Fruit fly (Drosophila melanogaster) whole organism, pupa: ENCODE results near the gene Lcp65Ag2.
A peak's percentile ranks its signal among the peaks of the same experiment; 100 is the strongest.

ENCODE experiments used
- CG10348 ChIP-seq: fragments of 200-800 bp; sonication (Bioruptor generic); IDR thresholded peaks from 2 replicates; pipeline ENCODE4 v1.3.6; 2022; ENCODE audit warnings: missing biosample characterization, missing genetic modification characterization
- CG12605 ChIP-seq: fragments of 200-800 bp; sonication (Bioruptor generic); IDR thresholded peaks from 2 replicates; pipeline ENCODE4 v1.3.6; 2022; ENCODE audit warnings: missing biosample characterization, missing genetic modification characterization
- CG13204 ChIP-seq: fragments of 200-800 bp; sonication (Bioruptor generic); optimal IDR thresholded peaks from 2 replicates; lab custom pipeline; 2018; ENCODE audit warnings: missing biosample characterization, mild to moderate bottlenecking, missing genetic modification characterization, moderate library complexity
- CG14655 ChIP-seq: fragments of 200-800 bp; sonication (Bioruptor generic); optimal IDR thresholded peaks from 3 replicates; lab custom pipeline; 2017; ENCODE audit warnings: mild to moderate bottlenecking, missing biosample characterization, missing genetic modification reagents, missing genetic modification characterization
- CG15710 ChIP-seq: fragments of 200-800 bp; sonication (Bioruptor generic); optimal IDR thresholded peaks from 2 replicates; lab custom pipeline; 2018; ENCODE audit warnings: missing biosample characterization, mild to moderate bottlenecking, missing genetic modification characterization, moderate library complexity
- CG17806 ChIP-seq: fragments of 200-800 bp; sonication (Bioruptor generic); optimal IDR thresholded peaks from 2 replicates; lab custom pipeline; 2018; ENCODE audit warnings: missing biosample characterization, mild to moderate bottlenecking, missing genetic modification characterization, moderate library complexity
- CG32121 ChIP-seq: fragments of 200-800 bp; sonication (Bioruptor generic); IDR thresholded peaks from 2 replicates; pipeline ENCODE4 v1.3.6; 2022; ENCODE audit warnings: missing biosample characterization, missing genetic modification characterization
- CG34367 ChIP-seq: fragments of 200-800 bp; sonication (Bioruptor generic); optimal IDR thresholded peaks from 2 replicates; lab custom pipeline; 2018; ENCODE audit warnings: missing biosample characterization, mild to moderate bottlenecking, missing genetic modification characterization
- CG4496 ChIP-seq: fragments of 200-800 bp; sonication (Bioruptor generic); IDR thresholded peaks from 3 replicates; pipeline ENCODE4 v1.3.6; 2022; ENCODE audit warnings: missing biosample characterization, missing genetic modification characterization
- CG8159 ChIP-seq: fragments of 200-800 bp; sonication (Bioruptor generic); optimal IDR thresholded peaks from 3 replicates; lab custom pipeline; 2018; ENCODE audit warnings: missing biosample characterization, mild to moderate bottlenecking, missing genetic modification characterization, moderate library complexity
- CG8301 ChIP-seq: fragments of 200-800 bp; sonication (Bioruptor generic); optimal IDR thresholded peaks from 2 replicates; lab custom pipeline; 2018; ENCODE audit warnings: missing biosample characterization, mild to moderate bottlenecking, missing genetic modification characterization
- CG9948 ChIP-seq: fragments of 200-800 bp; sonication (Bioruptor generic); optimal IDR thresholded peaks from 2 replicates; lab custom pipeline; 2018; ENCODE audit warnings: missing biosample characterization, mild to moderate bottlenecking, missing genetic modification characterization, moderate library complexity
- D1 ChIP-seq: fragments of 200-800 bp; sonication (Bioruptor generic); optimal IDR thresholded peaks from 2 replicates; lab custom pipeline; 2018; ENCODE audit warnings: missing biosample characterization, mild to moderate bottlenecking, missing genetic modification characterization, moderate library complexity
- EcR ChIP-seq: fragments of 200-800 bp; sonication (Bioruptor generic); optimal IDR thresholded peaks from 3 replicates; lab custom pipeline; 2019; ENCODE audit warnings: missing biosample characterization, missing genetic modification characterization, mild to moderate bottlenecking, moderate library complexity, missing genetic modification reagents
- Ets98B ChIP-seq: fragments of 200-800 bp; sonication (Bioruptor generic); IDR thresholded peaks from 2 replicates; pipeline ENCODE4 v1.3.6; 2022; ENCODE audit warnings: missing biosample characterization, missing genetic modification characterization
- Pif1A ChIP-seq: fragments of 200-800 bp; sonication (Bioruptor generic); optimal IDR thresholded peaks from 3 replicates; lab custom pipeline; 2016; ENCODE audit warnings: missing biosample characterization, missing genetic modification characterization
- Pif1B ChIP-seq: fragments of 200-800 bp; sonication (Bioruptor generic); optimal IDR thresholded peaks from 3 replicates; lab custom pipeline; 2016; ENCODE audit warnings: missing biosample characterization, missing genetic modification characterization
- Snoo ChIP-seq: fragments of 200-800 bp; sonication (Bioruptor generic); optimal IDR thresholded peaks from 3 replicates; lab custom pipeline; 2017; ENCODE audit warnings: missing biosample characterization, mild to moderate bottlenecking, missing genetic modification characterization, inconsistent platforms
- fd96Ca ChIP-seq: fragments of 200-800 bp; sonication (Bioruptor generic); IDR thresholded peaks from 3 replicates; pipeline ENCODE4 v1.3.6; 2022; ENCODE audit warnings: missing biosample characterization, missing genetic modification characterization
- gl ChIP-seq: fragments of 200-800 bp; sonication (Bioruptor generic); optimal IDR thresholded peaks from 2 replicates; lab custom pipeline; 2018; ENCODE audit warnings: missing biosample characterization, mild to moderate bottlenecking, missing genetic modification characterization
- rn ChIP-seq: fragments of 200-800 bp; sonication (Bioruptor generic); IDR thresholded peaks from 2 replicates; pipeline ENCODE4 v1.3.6; 2022; ENCODE audit warnings: missing biosample characterization, missing genetic modification characterization

The Lcp65Ag2 gene

dm6 chr3L:6130944-6131343, 2.4 kb downstream of the Lcp65Ag2 start, which contains the start of gene Lcp65Ag3:
Gene Lcp65Ag3 (minus strand): TSS chr3L:6130989.
- TF ChIP-seq rn (no peak), CG8301 (tag; lab: Kevin White, UChicago) (no peak), Pif1A (GFP tag; lab: Kevin White, UChicago) (no peak), CG14655 (GFP tag; lab: Kevin White, UChicago) (no peak), D1 (tag; lab: Kevin White, UChicago) (no peak), EcR (GFP tag; lab: Kevin White, UChicago) (no peak), CG13204 (no peak), CG34367 (tag; lab: Kevin White, UChicago) (no peak)

dm6 chr3L:6129591-6129990, 3.8 kb downstream of the Lcp65Ag2 start:
- TF ChIP-seq D1 (tag; lab: Kevin White, UChicago), result peak; percentile 20
- TF ChIP-seq CG4496 (GFP tag; lab: Robert Waterston, UW), result no peak
- TF ChIP-seq, all 21 proteins: peak for 1

- no peak for TF ChIP-seq CG8159
- no peak for TF ChIP-seq CG8301 (tag; lab: Kevin White, UChicago)
- no peak for TF ChIP-seq CG13204
- no peak for TF ChIP-seq Pif1A (GFP tag; lab: Kevin White, UChicago)
- TF ChIP-seq CG9948 (tag; lab: Kevin White, UChicago), result no peak
- no peak for TF ChIP-seq D1 (tag; lab: Kevin White, UChicago)
- TF ChIP-seq gl, result no peak
- TF ChIP-seq CG12605, result no peak
- no peak for TF ChIP-seq CG15710 (tag; lab: Kevin White, UChicago)
Measured at dm6 chr3L:6125409-6125689, 8.0 kb downstream of the Lcp65Ag2 start.

dm6 chr3L:6124616-6125408, 8.6 kb downstream of the Lcp65Ag2 start:
- TF ChIP-seq CG17806, result no peak
- TF ChIP-seq CG4496 (GFP tag; lab: Robert Waterston, UW), result no peak
- TF ChIP-seq CG15710 (tag; lab: Kevin White, UChicago), result no peak
- TF ChIP-seq CG9948 (tag; lab: Kevin White, UChicago), result no peak
- TF ChIP-seq Pif1A (GFP tag; lab: Kevin White, UChicago), result peak; percentile 15
- no peak for TF ChIP-seq CG12605
- no peak for TF ChIP-seq CG13204
- peak; percentile 25; the same call in 1 of the 2 replicates for TF ChIP-seq rn
- no peak for TF ChIP-seq CG8159
- no peak for TF ChIP-seq gl
- TF ChIP-seq fd96Ca (GFP tag; lab: Robert Waterston, UW), result no peak
- no peak for TF ChIP-seq CG34367 (tag; lab: Kevin White, UChicago)
- no peak for TF ChIP-seq CG14655 (GFP tag; lab: Kevin White, UChicago)

dm6 chr3L:6116881-6117280, 16.5 kb downstream of the Lcp65Ag2 start:
- no peak for TF ChIP-seq rn
- TF ChIP-seq CG4496 (GFP tag; lab: Robert Waterston, UW), result no peak
- TF ChIP-seq EcR (GFP tag; lab: Kevin White, UChicago), result no peak
- TF ChIP-seq CG34367 (tag; lab: Kevin White, UChicago), result no peak
- no peak for TF ChIP-seq CG14655 (GFP tag; lab: Kevin White, UChicago)
- no peak for TF ChIP-seq CG13204
- no peak for TF ChIP-seq CG8159
- TF ChIP-seq D1 (tag; lab: Kevin White, UChicago), result no peak
- TF ChIP-seq CG32121 (GFP tag; lab: Robert Waterston, UW), result no peak
- TF ChIP-seq Snoo, result no peak
- TF ChIP-seq Pif1A (GFP tag; lab: Kevin White, UChicago), result no peak
- no peak for TF ChIP-seq CG10348 (GFP tag; lab: Robert Waterston, UW)
- no peak for TF ChIP-seq CG12605
- no peak for TF ChIP-seq fd96Ca (GFP tag; lab: Robert Waterston, UW)
- TF ChIP-seq Pif1B (GFP tag; lab: Kevin White, UChicago), result no peak
- TF ChIP-seq CG9948 (tag; lab: Kevin White, UChicago), result no peak
- TF ChIP-seq CG8301 (tag; lab: Kevin White, UChicago), result no peak

dm6 chr3L:6115505-6115904, 17.9 kb downstream of the Lcp65Ag2 start:
- TF ChIP-seq CG13204 (no peak), CG4496 (GFP tag; lab: Robert Waterston, UW) (no peak), Snoo (no peak), CG17806 (no peak), CG14655 (GFP tag; lab: Kevin White, UChicago) (no peak), CG8159 (no peak), rn (no peak), CG10348 (GFP tag; lab: Robert Waterston, UW) (no peak), CG12605 (no peak), CG9948 (tag; lab: Kevin White, UChicago) (no peak), CG15710 (tag; lab: Kevin White, UChicago) (no peak), D1 (tag; lab: Kevin White, UChicago) (no peak), gl (no peak), CG32121 (GFP tag; lab: Robert Waterston, UW) (no peak), CG34367 (tag; lab: Kevin White, UChicago) (no peak), EcR (GFP tag; lab: Kevin White, UChicago) (no peak)

dm6 chr3L:6111458-6111857, 21.9 kb downstream of the Lcp65Ag2 start:
- TF ChIP-seq CG8159 (no peak), Ets98B (no peak), CG17806 (no peak), CG4496 (GFP tag; lab: Robert Waterston, UW) (no peak), CG13204 (no peak), CG10348 (GFP tag; lab: Robert Waterston, UW) (no peak), Pif1B (GFP tag; lab: Kevin White, UChicago) (no peak), gl (no peak), CG34367 (tag; lab: Kevin White, UChicago) (no peak), D1 (tag; lab: Kevin White, UChicago) (no peak), EcR (GFP tag; lab: Kevin White, UChicago) (no peak), rn (no peak), CG8301 (tag; lab: Kevin White, UChicago) (no peak), CG12605 (no peak), CG15710 (tag; lab: Kevin White, UChicago) (no peak), CG9948 (tag; lab: Kevin White, UChicago) (no peak), fd96Ca (GFP tag; lab: Robert Waterston, UW) (no peak), Pif1A (GFP tag; lab: Kevin White, UChicago) (no peak), CG32121 (GFP tag; lab: Robert Waterston, UW) (no peak), CG14655 (GFP tag; lab: Kevin White, UChicago) (no peak)
